Worm (Caenorhabditis elegans): Measurements from ENCODE around the gene myrf-1.

DNA sequence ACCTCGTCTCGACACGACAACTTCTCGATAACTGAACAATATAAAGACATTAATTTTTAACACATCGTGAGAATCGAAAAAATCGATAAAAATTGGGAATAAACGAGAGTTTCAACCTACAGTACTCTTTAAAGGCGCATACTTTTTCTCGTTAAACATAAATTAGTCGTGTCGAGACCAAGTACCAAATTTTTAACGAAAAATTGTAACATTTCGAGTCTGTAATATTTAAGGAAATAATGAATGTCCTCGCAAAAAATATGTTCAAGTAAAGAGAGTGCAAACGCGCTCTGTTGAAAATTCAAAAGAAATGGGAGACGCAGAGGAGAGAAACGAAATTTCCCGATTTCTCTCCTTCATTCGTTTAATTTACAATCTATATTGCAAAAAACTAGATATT lies 52.0 kb downstream of the myrf-1 start:
- TF ChIP-seq hmbx-1 (tag; optimal IDR thresholded peaks at IDR 0.05) = no peak
- TF ChIP-seq tra-4 (tag; optimal IDR thresholded peaks at IDR 0.05) = no peak

Data from whole organism, early embryonic.